Fruit fly (Drosophila melanogaster) whole organism, embryonic: ENCODE results near the gene IKKepsilon.

Experiments
- Ada2b ChIP-seq: fragments of 200-800 bp; sonication (Bioruptor generic); IDR thresholded peaks from 2 replicates; pipeline ENCODE4 v1.3.6; 2022; ENCODE audit warnings: missing biosample characterization, missing genetic modification characterization
- Bdp1 ChIP-seq: fragments of 200-800 bp; sonication (Bioruptor generic); optimal IDR thresholded peaks from 3 replicates; lab custom pipeline; 2016; ENCODE audit warnings: missing biosample characterization, missing genetic modification characterization
- Bgb ChIP-seq: fragments of 200-800 bp; sonication (Bioruptor generic); IDR thresholded peaks from 2 replicates; pipeline ENCODE4 v1.3.6; 2022; ENCODE audit warnings: missing biosample characterization, missing genetic modification characterization; ENCODE audit not compliant: partially characterized antibody
- CG1024 ChIP-seq: fragments of 200-800 bp; sonication (Bioruptor generic); IDR thresholded peaks from 2 replicates; pipeline ENCODE4 v1.3.6; 2022; ENCODE audit warnings: missing biosample characterization, missing genetic modification characterization
- CG12155 ChIP-seq: fragments of 200-800 bp; sonication (Bioruptor generic); optimal IDR thresholded peaks from 3 replicates; lab custom pipeline; 2016; ENCODE audit warnings: missing biosample characterization, missing genetic modification characterization
- CG12391 ChIP-seq: fragments of 200-800 bp; sonication (Bioruptor generic); optimal IDR thresholded peaks from 3 replicates; lab custom pipeline; 2018; ENCODE audit warnings: missing biosample characterization, mild to moderate bottlenecking, missing genetic modification characterization, moderate library complexity
- CG12744 ChIP-seq: fragments of 200-800 bp; sonication (Bioruptor generic); optimal IDR thresholded peaks from 2 replicates; lab custom pipeline; 2016; ENCODE audit warnings: missing biosample characterization, missing genetic modification characterization
- CG13424 ChIP-seq: fragments of 200-800 bp; sonication (Bioruptor generic); optimal IDR thresholded peaks from 2 replicates; lab custom pipeline; 2019; ENCODE audit warnings: missing biosample characterization, mild to moderate bottlenecking, missing genetic modification characterization, moderate library complexity
- CG17385 ChIP-seq: fragments of 200-800 bp; sonication (Bioruptor generic); optimal IDR thresholded peaks from 3 replicates; lab custom pipeline; 2018; ENCODE audit warnings: missing biosample characterization, mild to moderate bottlenecking, missing genetic modification characterization
- CG18599 ChIP-seq: fragments of 200-800 bp; sonication (Bioruptor generic); optimal IDR thresholded peaks from 3 replicates; lab custom pipeline; 2017; ENCODE audit warnings: missing biosample characterization, missing genetic modification characterization, mild to moderate bottlenecking, moderate library complexity, missing genetic modification reagents
- CG18619 ChIP-seq: fragments of 200-800 bp; sonication (Bioruptor generic); optimal IDR thresholded peaks from 3 replicates; lab custom pipeline; 2017; ENCODE audit warnings: missing biosample characterization, mild to moderate bottlenecking, missing genetic modification characterization
- CG2120 ChIP-seq: fragments of 200-800 bp; sonication (Bioruptor generic); optimal IDR thresholded peaks from 3 replicates; lab custom pipeline; 2016; ENCODE audit warnings: missing biosample characterization, missing genetic modification characterization
- CG2712 ChIP-seq: fragments of 200-800 bp; optimal IDR thresholded peaks from 3 replicates; lab custom pipeline; 2019; ENCODE audit warnings: missing biosample characterization, mild to moderate bottlenecking, missing genetic modification characterization, moderate library complexity
- CG3163 ChIP-seq: fragments of 200-800 bp; sonication (Bioruptor generic); optimal IDR thresholded peaks from 3 replicates; lab custom pipeline; 2016; ENCODE audit warnings: missing biosample characterization, missing genetic modification characterization
- CG43689 ChIP-seq: fragments of 200-800 bp; sonication (Bioruptor generic); IDR thresholded peaks from 2 replicates; pipeline ENCODE4 v1.3.6; 2022; ENCODE audit warnings: missing biosample characterization, missing genetic modification characterization
- CG6791 ChIP-seq: fragments of 200-800 bp; sonication (Bioruptor generic); IDR thresholded peaks from 3 replicates; pipeline ENCODE4 v1.3.6; 2022; ENCODE audit warnings: missing biosample characterization, missing genetic modification characterization; ENCODE audit not compliant: partially characterized antibody
- CG9932 ChIP-seq: fragments of 200-800 bp; sonication (Bioruptor generic); IDR thresholded peaks from 2 replicates; pipeline ENCODE4 v1.3.6; 2022; ENCODE audit warnings: missing biosample characterization, missing genetic modification characterization
- Camta ChIP-seq: fragments of 200-800 bp; sonication (Bioruptor generic); optimal IDR thresholded peaks from 2 replicates; lab custom pipeline; 2016; ENCODE audit warnings: missing biosample characterization, missing genetic modification characterization
- Dbx ChIP-seq: fragments of 200-800 bp; sonication (Bioruptor generic); IDR thresholded peaks from 3 replicates; pipeline ENCODE4 v1.3.6; 2022; ENCODE audit warnings: missing biosample characterization, missing genetic modification characterization
- Doc2 ChIP-seq: fragments of 200-800 bp; sonication (Bioruptor generic); IDR thresholded peaks from 2 replicates; pipeline ENCODE4 v1.3.6; 2022; ENCODE audit warnings: missing biosample characterization, missing genetic modification characterization
- Dref ChIP-seq: fragments of 200-800 bp; sonication (Bioruptor generic); IDR thresholded peaks from 2 replicates; pipeline ENCODE4 v1.3.6; 2022; ENCODE audit warnings: missing biosample characterization, missing genetic modification characterization
- Drgx ChIP-seq: fragments of 200-800 bp; sonication (Bioruptor generic); IDR thresholded peaks from 2 replicates; pipeline ENCODE4 v1.3.6; 2022; ENCODE audit warnings: missing biosample characterization, missing genetic modification characterization
- ERR ChIP-seq: fragments of 200-800 bp; sonication (Bioruptor generic); optimal IDR thresholded peaks from 2 replicates; lab custom pipeline; 2016; ENCODE audit warnings: missing biosample characterization, missing genetic modification characterization
- Fer3 ChIP-seq: fragments of 200-800 bp; sonication (Bioruptor generic); optimal IDR thresholded peaks from 2 replicates; lab custom pipeline; 2018; ENCODE audit warnings: missing biosample characterization, mild to moderate bottlenecking, missing genetic modification characterization, moderate library complexity
- HLH4C ChIP-seq: fragments of 200-800 bp; sonication (Bioruptor generic); IDR thresholded peaks from 3 replicates; pipeline ENCODE4 v1.3.6; 2022; ENCODE audit warnings: missing biosample characterization, missing genetic modification characterization; ENCODE audit not compliant: partially characterized antibody
- HLHmδ ChIP-seq: fragments of 200-800 bp; sonication (Bioruptor generic); optimal IDR thresholded peaks from 2 replicates; lab custom pipeline; 2018; ENCODE audit warnings: missing biosample characterization, mild to moderate bottlenecking, missing genetic modification characterization, moderate library complexity
- Hr78 ChIP-seq, 2 experiments: fragments of 200-800 bp in 1 of 2; fragments of >200 bp in 1 of 2; sonication (Bioruptor generic) in 1 of 2; optimal IDR thresholded peaks; 2 replicates each; lab custom pipeline; 2017 to 2019; ENCODE audit warnings: missing biosample characterization in 2 of 2, missing genetic modification characterization in 2 of 2, mild to moderate bottlenecking in 1 of 2, moderate library complexity in 1 of 2
- Meics ChIP-seq: fragments of 200-800 bp; sonication (Bioruptor generic); optimal IDR thresholded peaks from 2 replicates; lab custom pipeline; 2017; ENCODE audit warnings: missing biosample characterization, mild to moderate bottlenecking, missing genetic modification characterization
- Optix ChIP-seq: fragments of 200-800 bp; sonication (Bioruptor generic); IDR thresholded peaks from 3 replicates; pipeline ENCODE4 v1.3.6; 2022; ENCODE audit warnings: missing biosample characterization, missing genetic modification characterization
- PHDP ChIP-seq: fragments of 200-800 bp; sonication (Bioruptor generic); optimal IDR thresholded peaks from 3 replicates; lab custom pipeline; 2018; ENCODE audit warnings: missing biosample characterization, mild to moderate bottlenecking, missing genetic modification characterization, moderate library complexity
- Poxn ChIP-seq: fragments of 200-800 bp; sonication (Bioruptor generic); IDR thresholded peaks from 2 replicates; pipeline ENCODE4 v1.3.6; 2022; ENCODE audit warnings: missing biosample characterization, missing genetic modification characterization
- Sin3A ChIP-seq: fragments of >200 bp; optimal IDR thresholded peaks from 2 replicates; lab custom pipeline; 2018
- Usf ChIP-seq: fragments of 200-800 bp; sonication (Bioruptor generic); optimal IDR thresholded peaks from 2 replicates; lab custom pipeline; 2017; ENCODE audit warnings: missing genotype, missing biosample characterization, missing genetic modification characterization
- Vsx1 ChIP-seq: fragments of 200-800 bp; sonication (Bioruptor generic); optimal IDR thresholded peaks from 2 replicates; lab custom pipeline; 2017; ENCODE audit warnings: missing biosample characterization, mild to moderate bottlenecking, missing genetic modification characterization, missing genetic modification reagents
- Xbp1 ChIP-seq: fragments of 200-800 bp; sonication (Bioruptor generic); optimal IDR thresholded peaks from 3 replicates; lab custom pipeline; 2016; ENCODE audit warnings: missing biosample characterization, mild to moderate bottlenecking, missing genetic modification characterization
- YL-1 ChIP-seq: fragments of 200-800 bp; sonication (Bioruptor generic); optimal IDR thresholded peaks from 3 replicates; lab custom pipeline; 2017; ENCODE audit warnings: missing biosample characterization, mild to moderate bottlenecking, missing genetic modification characterization
- al ChIP-seq: fragments of 200-800 bp; sonication (Bioruptor generic); IDR thresholded peaks from 2 replicates; pipeline ENCODE4 v1.3.6; 2022; ENCODE audit warnings: missing biosample characterization, missing genetic modification characterization
- aop ChIP-seq: fragments of 200-800 bp; sonication (Bioruptor generic); IDR thresholded peaks from 2 replicates; pipeline ENCODE4 v1.3.6; 2022; ENCODE audit warnings: missing biosample characterization, missing genetic modification characterization
- crp ChIP-seq, 2 experiments: fragments of 200-800 bp; sonication (Bioruptor generic); optimal IDR thresholded peaks; 2 replicates in 1 of 2; 3 replicates in 1 of 2; lab custom pipeline; 2017; ENCODE audit warnings: missing biosample characterization in 2 of 2, missing genetic modification characterization in 2 of 2, mild to moderate bottlenecking in 1 of 2, moderate library complexity in 1 of 2
- ems ChIP-seq: fragments of 200-800 bp; sonication (Bioruptor generic); optimal IDR thresholded peaks from 3 replicates; lab custom pipeline; 2016; ENCODE audit warnings: missing biosample characterization, missing genetic modification characterization
- en ChIP-seq: fragments of 200-800 bp; sonication (Bioruptor generic); optimal IDR thresholded peaks from 2 replicates; lab custom pipeline; 2016; ENCODE audit warnings: missing biosample characterization, missing genetic modification characterization
- gro ChIP-seq: fragments of 200-800 bp; sonication (Bioruptor generic); optimal IDR thresholded peaks from 2 replicates; lab custom pipeline; 2016; ENCODE audit warnings: missing biosample characterization, missing genetic modification characterization
- hbn ChIP-seq: fragments of 200-800 bp; sonication (Bioruptor generic); IDR thresholded peaks from 2 replicates; pipeline ENCODE4 v1.3.6; 2022; ENCODE audit warnings: missing biosample characterization, missing genetic modification characterization; ENCODE audit not compliant: partially characterized antibody
- klu ChIP-seq: fragments of 200-800 bp; sonication (Bioruptor generic); IDR thresholded peaks from 2 replicates; pipeline ENCODE4 v1.3.6; 2022; ENCODE audit warnings: missing biosample characterization, missing genetic modification characterization
- lola ChIP-seq, 3 experiments: fragments of >200 bp in 2 of 3; fragments of 200-800 bp in 1 of 3; sonication (Bioruptor generic) in 1 of 3; optimal IDR thresholded peaks; 2 replicates each; lab custom pipeline; 2017 to 2019; ENCODE audit warnings: missing biosample characterization in 3 of 3, missing genetic modification characterization in 3 of 3, mild to moderate bottlenecking in 1 of 3, moderate library complexity in 1 of 3
- nom ChIP-seq: fragments of 200-800 bp; sonication (Bioruptor generic); optimal IDR thresholded peaks from 2 replicates; lab custom pipeline; 2017; ENCODE audit warnings: missing biosample characterization, missing genetic modification characterization, mild to moderate bottlenecking, moderate library complexity, missing genetic modification reagents
- sna ChIP-seq: fragments of 200-800 bp; sonication (Bioruptor generic); IDR thresholded peaks from 2 replicates; pipeline ENCODE4 v1.3.6; 2022; ENCODE audit warnings: missing biosample characterization, missing genetic modification characterization; ENCODE audit not compliant: partially characterized antibody
- so ChIP-seq: fragments of 200-800 bp; sonication (Bioruptor generic); IDR thresholded peaks from 3 replicates; pipeline ENCODE4 v1.3.6; 2022; ENCODE audit warnings: missing biosample characterization, missing genetic modification characterization
- sob ChIP-seq: fragments of 200-800 bp; sonication (Bioruptor generic); IDR thresholded peaks from 2 replicates; pipeline ENCODE4 v1.3.6; 2022; ENCODE audit warnings: missing biosample characterization, missing genetic modification characterization
- twi ChIP-seq: fragments of 200-800 bp; optimal IDR thresholded peaks from 2 replicates; lab custom pipeline; 2019; ENCODE audit warnings: missing biosample characterization, mild to moderate bottlenecking, missing genetic modification characterization, moderate library complexity

Gene IKKepsilon

dm6 chr2L:20649891-20650290 lies 26.0 kb upstream of the IKKepsilon start, which contains the start of gene CG2611 (continued):
- TF ChIP-seq Camta (GFP tag; lab: Kevin White, UChicago) (peak; percentile 31), lola (GFP tag; optimal IDR thresholded peaks at IDR 0.05; lab: Kevin White, UChicago) (peak in 1 of 3 experiments; percentile 35), Vsx1 (GFP tag; lab: Kevin White, UChicago) (no peak), al (GFP tag; lab: Robert Waterston, UW) (peak; percentile 49; the same call in 1 of the 2 replicates), crp (GFP tag; optimal IDR thresholded peaks at IDR 0.05; lab: Kevin White, UChicago) (peak; percentile 72 to 95), Usf (GFP tag; lab: Kevin White, UChicago) (no peak), Optix (0 out of 3 replicates have a peak, but pooled peaks have one; percentile 7), Dbx (GFP tag; lab: Robert Waterston, UW) (no peak), Sin3A (lab: Kevin White, UChicago) (peak; percentile 26), gro (no peak), CG18619 (GFP tag; lab: Kevin White, UChicago) (peak; percentile 12), HLH4C (GFP tag; lab: Robert Waterston, UW) (no peak), nom (GFP tag; lab: Kevin White, UChicago) (no peak), CG2120 (GFP tag; lab: Kevin White, UChicago) (peak; percentile 68), Bdp1 (GFP tag; lab: Kevin White, UChicago) (peak; percentile 45), twi (tag; lab: Kevin White, UChicago) (peak; percentile 13), HLHmδ (GFP tag; lab: Kevin White, UChicago) (no peak), Bgb (GFP tag; lab: Robert Waterston, UW) (no peak), CG2712 (tag; lab: Kevin White, UChicago) (peak; percentile 57), Meics (GFP tag; lab: Kevin White, UChicago) (peak; percentile 47), Doc2 (GFP tag; lab: Robert Waterston, UW) (no peak), Dref (GFP tag; lab: Robert Waterston, UW) (no peak), Drgx (GFP tag; lab: Robert Waterston, UW) (no peak), Ada2b (GFP tag; lab: Robert Waterston, UW) (peak; percentile 39; the same call in 1 of the 2 replicates), ems (GFP tag; lab: Kevin White, UChicago) (peak; percentile 5), klu (GFP tag; lab: Robert Waterston, UW) (no peak), aop (GFP tag; lab: Robert Waterston, UW) (no peak), CG12155 (GFP tag; lab: Kevin White, UChicago) (peak; percentile 46), Fer3 (tag; lab: Kevin White, UChicago) (peak; percentile 36), CG17385 (GFP tag; lab: Kevin White, UChicago) (peak; percentile 30), CG43689 (GFP tag; lab: Robert Waterston, UW) (0 out of 2 replicates have a peak, but pooled peaks have one; percentile 33), CG6791 (no peak), sob (GFP tag; lab: Robert Waterston, UW) (peak; percentile 44; the same call in 1 of the 2 replicates), PHDP (tag; lab: Kevin White, UChicago) (no peak), hbn (GFP tag; lab: Robert Waterston, UW) (no peak; the same call in 1 of the 2 replicates), CG18599 (GFP tag; lab: Kevin White, UChicago) (no peak), CG12391 (tag; lab: Kevin White, UChicago) (peak; percentile 63), ERR (GFP tag; lab: Kevin White, UChicago) (peak; percentile 7), CG12744 (GFP tag; lab: Kevin White, UChicago) (peak; percentile 22), Hr78 (GFP tag; optimal IDR thresholded peaks at IDR 0.05; lab: Kevin White, UChicago) (no peak), CG3163 (GFP tag; lab: Kevin White, UChicago) (no peak), CG1024 (GFP tag; lab: Robert Waterston, UW) (no peak), Poxn (no peak), Xbp1 (peak; percentile 60), sna (GFP tag; lab: Robert Waterston, UW) (no peak), CG13424 (tag; lab: Kevin White, UChicago) (peak; percentile 44), so (GFP tag; lab: Robert Waterston, UW) (no peak), YL-1 (GFP tag; lab: Kevin White, UChicago) (no peak), en (GFP tag; lab: Kevin White, UChicago) (peak; percentile 23), CG9932 (peak; percentile 73)
